Worm (Caenorhabditis elegans) whole organism, midembryonic: ENCODE data around the gene ZC455.1.

Experiments
- T22C8.4 ChIP-seq: fragments of 200-800 bp; sonication (Bioruptor generic); IDR thresholded peaks from 2 replicates; pipeline ENCODE4 v1.3.6; 2022; ENCODE audit warnings: missing genetic modification characterization, missing compliant biosample characterization
- cog-1 ChIP-seq: sonication (generic microtip); optimal IDR thresholded peaks from 2 replicates; lab custom pipeline; 2016; ENCODE audit warnings: missing genetic modification characterization, missing compliant biosample characterization
- flt-1 ChIP-seq: fragments of 200-800 bp; sonication (Bioruptor generic); IDR thresholded peaks from 2 replicates; pipeline ENCODE4 v1.3.6; 2022; ENCODE audit warnings: missing genetic modification characterization, missing compliant biosample characterization
- klf-2 ChIP-seq: fragments of 200-800 bp; sonication (Bioruptor generic); conservative IDR thresholded peaks from 2 replicates; pipeline ENCODE4 v1.3.6; 2022; ENCODE audit warnings: missing genetic modification reagents, missing genetic modification characterization, missing compliant biosample characterization
- med-1 ChIP-seq: sonication (generic microtip); optimal IDR thresholded peaks from 2 replicates; lab custom pipeline; 2017; ENCODE audit warnings: missing genetic modification characterization, mild to moderate bottlenecking, missing compliant biosample characterization, antibody characterized with exemption, missing genetic modification reagents; ENCODE audit not compliant: insufficient read depth
- ref-1 ChIP-seq: fragments of 200-800 bp; sonication (Bioruptor generic); conservative IDR thresholded peaks from 2 replicates; pipeline ENCODE4 v1.3.6; 2022; ENCODE audit warnings: missing genetic modification reagents, missing genetic modification characterization, missing compliant biosample characterization
- tab-1 ChIP-seq: fragments of 200-800 bp; sonication (Bioruptor generic); IDR thresholded peaks from 2 replicates; pipeline ENCODE4 v1.3.6; 2022; ENCODE audit warnings: missing genetic modification characterization, missing compliant biosample characterization
- ztf-23 ChIP-seq: fragments of 200-800 bp; sonication (Bioruptor generic); IDR thresholded peaks from 2 replicates; pipeline ENCODE4 v1.3.6; 2022; ENCODE audit warnings: missing genetic modification reagents, missing genetic modification characterization, missing compliant biosample characterization
- ztf-29 ChIP-seq: fragments of 200-800 bp; sonication (Bioruptor generic); IDR thresholded peaks from 2 replicates; pipeline ENCODE4 v1.3.6; 2022; ENCODE audit warnings: missing genetic modification reagents, missing genetic modification characterization, missing compliant biosample characterization

The ZC455.1 gene

ce11 chrV:12760913-12761312 lies 12.4 kb upstream of the ZC455.1 start, which contains the start of gene F18E2.15:
F18E2.15 (minus strand) TSS chrV:12761013.
- no peak for TF ChIP-seq med-1 (GFP tag; lab: Kevin White, UChicago)
- TF ChIP-seq ref-1, result no peak
- no peak for TF ChIP-seq flt-1
- no peak for TF ChIP-seq ztf-29
- no peak for TF ChIP-seq ztf-23 (GFP tag; lab: Robert Waterston, UW)
- TF ChIP-seq T22C8.4, result no peak
- no peak for TF ChIP-seq tab-1 (GFP tag; lab: Robert Waterston, UW)

DNA sequence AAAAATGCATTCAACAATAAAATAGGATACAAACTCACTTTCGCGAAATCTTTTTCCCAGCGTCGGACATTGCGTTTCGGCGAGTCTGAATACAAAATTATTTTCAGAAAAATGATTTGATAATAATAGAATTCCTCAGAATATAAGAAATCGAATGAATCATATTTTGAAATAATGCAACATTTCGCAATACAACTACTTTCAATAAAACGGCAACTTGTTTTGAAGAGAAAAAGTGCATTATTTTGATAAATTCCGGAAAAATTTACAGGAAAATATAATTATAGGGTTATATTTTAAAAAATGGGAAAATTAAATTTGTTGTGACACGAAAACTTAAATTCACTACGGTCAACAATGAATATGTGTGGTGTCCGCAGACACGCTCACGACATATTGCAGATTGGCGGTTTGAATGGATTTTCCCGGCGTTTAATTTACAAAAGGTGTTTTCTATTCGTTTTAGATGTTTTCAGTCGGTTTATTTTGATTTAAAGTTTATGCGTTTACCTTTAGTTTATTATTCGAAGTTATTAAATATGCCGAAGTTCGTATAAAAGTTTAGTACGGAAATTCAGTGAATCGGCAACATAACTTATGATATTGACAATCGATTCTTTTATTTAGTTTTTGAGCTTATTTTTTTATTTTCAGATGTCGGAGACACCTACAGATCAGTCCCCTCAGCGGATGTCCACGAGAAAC lies 9.9 kb upstream of the ZC455.1 start, which contains the start of the genes abcf-1 and scc-3:
abcf-1 (minus strand) TSS at position 85 of the 705 bp plus-strand sequence.
scc-3 (plus strand) TSS at position 655 of the 705 bp plus-strand sequence.
- TF ChIP-seq ref-1 (no peak), cog-1 (tag; lab: Kevin White, UChicago) (no peak), ztf-23 (GFP tag; lab: Robert Waterston, UW) (no peak), klf-2 (GFP tag; lab: Robert Waterston, UW) (no peak), tab-1 (GFP tag; lab: Robert Waterston, UW) (no peak), T22C8.4 (no peak), flt-1 (no peak), med-1 (GFP tag; lab: Kevin White, UChicago) (no peak), ztf-29 (no peak)

DNA sequence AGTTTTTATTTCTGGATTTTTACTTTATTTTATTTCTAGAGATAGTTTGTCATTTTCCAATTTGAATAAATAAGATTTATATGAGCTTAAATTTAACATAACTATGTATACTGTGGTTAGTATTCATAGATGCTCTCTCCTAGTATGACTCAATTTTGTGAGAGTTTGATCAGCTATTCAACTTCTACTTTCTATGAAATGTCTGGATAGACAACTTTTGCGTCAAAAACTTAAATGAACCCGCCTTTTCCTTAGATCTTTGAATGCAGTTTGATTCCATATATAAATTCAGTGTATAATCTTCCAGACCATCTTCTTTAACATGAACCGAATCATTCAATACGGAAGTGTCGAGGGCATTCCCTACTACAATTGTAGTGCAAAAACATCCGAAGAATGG lies 4.4 kb upstream of the ZC455.1 start, which contains the start of gene srt-43:
srt-43 (plus strand) TSS at position 301 of the 400 bp plus-strand sequence.
- TF ChIP-seq med-1 (GFP tag; lab: Kevin White, UChicago) (no peak), ztf-29 (no peak), flt-1 (no peak), T22C8.4 (no peak), klf-2 (GFP tag; lab: Robert Waterston, UW) (no peak), ztf-23 (GFP tag; lab: Robert Waterston, UW) (no peak), cog-1 (tag; lab: Kevin White, UChicago) (no peak), ref-1 (no peak), tab-1 (GFP tag; lab: Robert Waterston, UW) (no peak)

- TF ChIP-seq med-1 (GFP tag; lab: Kevin White, UChicago) (no peak), ref-1 (no peak), T22C8.4 (no peak)
Observed at ce11 chrV:12773852-12774251, 530 bp downstream of the ZC455.1 start.

DNA sequence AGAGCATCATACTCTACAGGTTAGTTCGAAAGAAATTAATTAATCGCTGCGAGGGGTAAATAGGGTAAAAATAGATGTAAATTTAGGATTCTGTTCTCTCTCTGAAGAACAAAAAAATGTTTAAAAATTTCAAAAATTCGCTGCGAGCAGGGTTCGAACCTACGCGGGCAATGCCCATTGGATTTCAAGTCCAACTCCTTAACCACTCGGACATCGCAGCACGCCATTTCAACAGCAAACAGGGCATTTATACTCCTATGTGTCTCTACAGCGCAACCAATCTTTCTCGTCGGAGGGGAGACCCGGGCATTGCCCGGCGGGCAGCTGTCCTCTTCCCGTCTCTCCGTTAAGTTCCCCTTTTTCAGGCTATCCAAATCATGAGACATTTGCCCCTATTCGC lies 6.9 kb downstream of the ZC455.1 start:
- TF ChIP-seq cog-1 (tag; lab: Kevin White, UChicago) (peak; percentile 58), klf-2 (GFP tag; lab: Robert Waterston, UW) (peak; percentile 98), ztf-29 (peak; percentile 96), ztf-23 (GFP tag; lab: Robert Waterston, UW) (peak; percentile 97), T22C8.4 (peak; percentile 93), ref-1 (peak; percentile 90), tab-1 (GFP tag; lab: Robert Waterston, UW) (peak; percentile 96), med-1 (GFP tag; lab: Kevin White, UChicago) (peak; percentile 67), flt-1 (peak; percentile 97)

ce11 chrV:12784861-12785260 lies 11.5 kb downstream of the ZC455.1 start, which contains the start of gene sre-20:
sre-20 (minus strand) TSS chrV:12784961.
- no peak for TF ChIP-seq T22C8.4
- no peak for TF ChIP-seq flt-1
- no peak for TF ChIP-seq klf-2 (GFP tag; lab: Robert Waterston, UW)
- no peak for TF ChIP-seq ztf-23 (GFP tag; lab: Robert Waterston, UW)
- TF ChIP-seq cog-1 (tag; lab: Kevin White, UChicago), result no peak
- no peak for TF ChIP-seq med-1 (GFP tag; lab: Kevin White, UChicago)

DNA sequence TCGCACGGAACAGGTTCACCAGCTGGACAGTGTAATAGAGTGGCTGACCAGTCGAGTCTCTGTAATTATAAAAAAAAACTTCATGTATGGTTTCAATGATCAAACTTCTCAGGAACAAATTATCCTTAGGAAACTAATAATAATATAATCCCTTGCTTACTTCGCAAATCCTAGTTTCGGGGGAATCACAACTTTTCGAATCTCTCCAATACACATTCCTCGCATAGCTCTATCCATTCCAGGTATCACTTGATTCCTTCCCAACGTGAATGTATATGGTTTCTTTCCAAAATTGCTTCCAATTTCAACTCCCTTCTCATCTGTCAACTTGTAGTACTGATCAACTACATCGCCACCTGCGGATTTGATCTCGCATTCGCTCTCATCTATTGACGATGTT lies 13.0 kb downstream of the ZC455.1 start:
- TF ChIP-seq ref-1, result no peak
- TF ChIP-seq ztf-29, result no peak
- TF ChIP-seq T22C8.4, result no peak
- TF ChIP-seq flt-1, result no peak
- TF ChIP-seq cog-1 (tag; lab: Kevin White, UChicago), result no peak
- TF ChIP-seq klf-2 (GFP tag; lab: Robert Waterston, UW), result no peak
- no peak for TF ChIP-seq med-1 (GFP tag; lab: Kevin White, UChicago)

ce11 chrV:12787026-12787425 lies 13.7 kb downstream of the ZC455.1 start, which contains the start of gene fkb-4:
fkb-4 (minus strand) TSS chrV:12787126.
- no peak for TF ChIP-seq ztf-23 (GFP tag; lab: Robert Waterston, UW)
- TF ChIP-seq med-1 (GFP tag; lab: Kevin White, UChicago), result no peak
- no peak for TF ChIP-seq klf-2 (GFP tag; lab: Robert Waterston, UW)
- TF ChIP-seq ztf-29, result no peak
- TF ChIP-seq ref-1, result no peak
- no peak for TF ChIP-seq T22C8.4
- no peak for TF ChIP-seq cog-1 (tag; lab: Kevin White, UChicago)
- no peak for TF ChIP-seq tab-1 (GFP tag; lab: Robert Waterston, UW)
- TF ChIP-seq flt-1, result no peak

ce11 chrV:12788451-12788850 lies 15.1 kb downstream of the ZC455.1 start, which contains the start of gene srbc-44:
srbc-44 (minus strand) TSS chrV:12788551.
- TF ChIP-seq ztf-23 (GFP tag; lab: Robert Waterston, UW) (no peak), ztf-29 (no peak), cog-1 (tag; lab: Kevin White, UChicago) (no peak), ref-1 (no peak), T22C8.4 (no peak), flt-1 (no peak), med-1 (GFP tag; lab: Kevin White, UChicago) (no peak)

DNA sequence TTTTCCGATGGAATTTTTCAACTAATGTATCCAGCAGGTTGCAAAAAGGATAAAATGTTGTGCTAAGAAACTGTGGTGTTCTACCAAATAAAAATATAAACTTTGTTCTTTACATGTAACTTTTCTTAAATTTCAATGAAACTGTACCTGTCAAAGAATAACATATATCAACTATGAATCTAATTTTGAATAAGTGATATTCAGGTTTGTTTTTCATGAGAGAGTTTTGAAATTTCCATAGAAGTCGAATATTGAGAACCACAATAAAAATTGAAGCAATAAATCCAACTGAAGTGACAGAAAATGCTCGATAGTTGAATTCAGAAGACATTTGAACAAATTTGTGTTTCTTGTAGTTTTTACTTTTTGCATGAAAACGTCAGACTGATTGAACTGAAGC lies 16.9 kb downstream of the ZC455.1 start, which contains the start of gene srbc-43:
srbc-43 (minus strand) TSS at position 331 of the 400 bp plus-strand sequence.
- TF ChIP-seq cog-1 (tag; lab: Kevin White, UChicago) (no peak), tab-1 (GFP tag; lab: Robert Waterston, UW) (no peak), ref-1 (no peak), klf-2 (GFP tag; lab: Robert Waterston, UW) (no peak), ztf-23 (GFP tag; lab: Robert Waterston, UW) (no peak), flt-1 (no peak), T22C8.4 (no peak)
